Worm (Caenorhabditis elegans): ENCODE data around the gene H12D21.10.

Gene H12D21.10

DNA sequence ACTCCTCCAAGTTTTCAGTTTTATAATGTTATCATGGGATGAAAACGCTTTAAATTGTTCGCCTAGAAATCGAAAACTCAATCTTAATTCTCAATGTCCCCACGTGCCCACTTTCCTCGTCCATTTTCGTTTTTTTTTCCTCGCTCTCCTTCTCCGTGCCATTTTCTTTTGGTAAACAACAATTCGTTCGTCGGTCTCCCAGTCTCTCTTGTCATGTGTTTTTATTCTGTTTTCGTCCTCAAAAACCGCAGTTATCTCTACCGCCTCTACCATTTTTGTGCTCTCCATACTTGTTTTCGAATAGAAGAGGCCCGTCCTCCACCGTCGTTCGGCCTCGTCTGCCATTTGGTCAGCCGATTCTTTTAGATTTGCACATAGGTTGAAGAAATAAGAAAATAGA, 49.0 kb downstream of the H12D21.10 start (continued):
- TF ChIP-seq mef-2 (tag; optimal IDR thresholded peaks at IDR 0.05) = no peak
- peak; percentile 51 for TF ChIP-seq pax-3 (tag; optimal IDR thresholded peaks at IDR 0.05)
- no peak for TF ChIP-seq snpc-4 (tag; optimal IDR thresholded peaks at IDR 0.05)
- TF ChIP-seq nhr-237 (tag; optimal IDR thresholded peaks at IDR 0.05) = no peak
- no peak for TF ChIP-seq nhr-85 (tag)
- TF ChIP-seq ama-1 (optimal IDR thresholded peaks at IDR 0.05) = peak; percentile 36

DNA sequence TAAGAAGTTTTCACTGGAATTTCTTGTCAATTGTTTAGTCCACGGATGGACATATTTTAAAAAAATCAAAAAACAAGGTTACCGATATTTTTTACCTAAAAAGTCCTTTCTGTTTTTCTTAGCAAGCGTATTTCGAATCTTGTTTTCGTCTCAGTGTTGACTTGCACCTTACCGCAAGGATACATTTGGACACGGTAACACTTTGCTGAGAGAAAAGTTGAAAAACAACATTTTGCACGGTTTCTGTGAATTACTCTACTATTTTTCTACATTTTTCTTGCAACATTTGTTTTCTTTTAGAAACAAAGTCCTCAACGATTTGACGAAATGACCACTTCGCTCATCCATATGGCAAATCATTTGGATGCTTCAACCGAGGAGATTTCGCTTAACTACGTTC, 49.9 kb downstream of the H12D21.10 start, which contains the start of gene hil-1:
Gene hil-1 (plus strand): TSS at position 301 of the 400 bp plus-strand sequence.
- TF ChIP-seq lsy-2 (tag; optimal IDR thresholded peaks at IDR 0.05) (no peak), lin-13 (GFP tag; optimal IDR thresholded peaks at IDR 0.05) (no peak), hpl-2 (GFP tag; optimal IDR thresholded peaks at IDR 0.05) (no peak), blmp-1 (tag; optimal IDR thresholded peaks at IDR 0.05) (no peak), lin-15B (tag; optimal IDR thresholded peaks at IDR 0.05) (no peak), F16B12.6 (tag; optimal IDR thresholded peaks at IDR 0.05) (no peak), mep-1 (tag; optimal IDR thresholded peaks at IDR 0.05) (no peak), pag-3 (tag; optimal IDR thresholded peaks at IDR 0.05; ENCODE audit: borderline replicate concordance, insufficient read depth) (no peak), egl-27 (tag; optimal IDR thresholded peaks at IDR 0.05) (no peak), C04F5.9 (tag; optimal IDR thresholded peaks at IDR 0.05) (no peak), lin-39 (tag; optimal IDR thresholded peaks at IDR 0.05) (no peak), nhr-19 (GFP tag; conservative IDR thresholded peaks at IDR 0.05) (no peak), swsn-7 (tag; optimal IDR thresholded peaks at IDR 0.05) (no peak), pax-3 (tag; optimal IDR thresholded peaks at IDR 0.05) (no peak), unc-130 (tag; optimal IDR thresholded peaks at IDR 0.05) (no peak), nhr-12 (tag; optimal IDR thresholded peaks at IDR 0.05) (no peak), Y116A8C.19 (tag; optimal IDR thresholded peaks at IDR 0.05; ENCODE audit: borderline replicate concordance) (no peak)

DNA sequence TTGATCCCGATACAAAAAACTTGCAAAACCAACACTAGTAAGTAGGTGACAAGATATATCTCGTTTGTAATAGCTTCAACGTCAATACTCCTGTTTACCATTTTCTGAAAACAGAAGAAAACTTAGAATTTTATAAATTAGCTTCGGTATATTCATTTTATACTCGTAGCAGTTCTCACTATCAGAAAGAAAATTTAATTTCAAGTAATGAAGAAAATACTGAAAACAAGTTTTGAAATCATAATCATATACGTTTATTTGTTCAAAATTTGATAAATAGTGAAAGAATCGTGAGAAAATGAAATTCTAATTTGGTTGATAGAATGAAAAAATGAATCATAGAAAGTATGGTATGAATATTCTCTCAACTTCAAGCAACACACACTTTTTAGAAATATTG, 55.0 kb downstream of the H12D21.10 start, which contains the start of gene C30G7.5:
Gene C30G7.5 (minus strand): TSS at position 101 of the 400 bp plus-strand sequence.
- TF ChIP-seq sptf-1 (tag; optimal IDR thresholded peaks at IDR 0.05) (no peak), sox-4 (tag; optimal IDR thresholded peaks at IDR 0.05) (no peak), Y116A8C.19 (tag; optimal IDR thresholded peaks at IDR 0.05; ENCODE audit: borderline replicate concordance) (no peak), aha-1 (tag; optimal IDR thresholded peaks at IDR 0.05) (no peak), C16A3.4 (tag; optimal IDR thresholded peaks at IDR 0.05) (no peak), lin-14 (GFP tag; optimal IDR thresholded peaks at IDR 0.05) (no peak), mep-1 (tag; optimal IDR thresholded peaks at IDR 0.05) (no peak), nhr-20 (tag; optimal IDR thresholded peaks at IDR 0.05) (no peak)

DNA sequence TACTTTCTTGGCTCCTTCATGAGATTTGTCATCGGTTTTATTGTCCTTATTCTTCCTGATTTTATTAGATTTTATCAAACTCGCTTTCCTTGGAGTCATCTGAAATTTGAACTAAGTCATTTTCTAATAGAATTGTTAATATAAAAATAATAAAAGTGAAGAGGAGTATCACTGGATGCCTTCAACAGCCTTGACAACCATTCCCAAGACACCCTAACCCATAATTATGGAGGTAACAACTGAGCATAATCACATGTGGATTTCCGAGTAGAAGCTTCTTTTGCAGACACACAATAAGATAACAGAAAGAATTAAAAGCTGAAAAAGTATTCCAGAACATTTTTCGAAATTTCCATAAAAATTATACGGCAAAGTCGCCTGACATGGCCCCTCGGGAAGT, 56.1 kb downstream of the H12D21.10 start, which contains the start of gene F02D8.9:
Gene F02D8.9 (minus strand): TSS at position 101 of the 400 bp plus-strand sequence.
- TF ChIP-seq egl-27 (tag; optimal IDR thresholded peaks at IDR 0.05) (no peak), mab-9 (GFP tag; IDR thresholded peaks at IDR 0.05) (no peak), vab-15 (tag; optimal IDR thresholded peaks at IDR 0.05) (no peak), hlh-17 (GFP tag; optimal IDR thresholded peaks at IDR 0.05; ENCODE audit: borderline replicate concordance) (no peak), unc-130 (tag; optimal IDR thresholded peaks at IDR 0.05) (no peak), C34B4.2 (tag; optimal IDR thresholded peaks at IDR 0.05) (no peak), ceh-63 (GFP tag; optimal IDR thresholded peaks at IDR 0.05) (no peak), rnt-1 (tag; optimal IDR thresholded peaks at IDR 0.05) (no peak), nhr-84 (tag; optimal IDR thresholded peaks at IDR 0.05) (no peak), swsn-7 (tag; optimal IDR thresholded peaks at IDR 0.05) (no peak), egl-13 (tag; optimal IDR thresholded peaks at IDR 0.05) (no peak), zip-4 (GFP tag; optimal IDR thresholded peaks at IDR 0.05) (no peak), lin-39 (tag; optimal IDR thresholded peaks at IDR 0.05) (no peak), dsc-1 (tag; optimal IDR thresholded peaks at IDR 0.05) (no peak)
